Fruit fly (Drosophila melanogaster) whole organism, embryonic: Measurements from ENCODE around the gene maca.

Experiments used
- CG14667 ChIP-seq: fragments of 200-800 bp; sonication (Bioruptor generic); IDR thresholded peaks from 2 replicates; pipeline ENCODE4 v1.3.6; 2022; ENCODE audit warnings: missing biosample characterization, missing genetic modification characterization
- CG1602 ChIP-seq: fragments of 200-800 bp; sonication (Bioruptor generic); optimal IDR thresholded peaks from 3 replicates; lab custom pipeline; 2016; ENCODE audit warnings: missing biosample characterization, missing genetic modification characterization
- CG30431 ChIP-seq: fragments of 200-800 bp; sonication (Bioruptor generic); optimal IDR thresholded peaks from 2 replicates; lab custom pipeline; 2017; ENCODE audit warnings: missing biosample characterization, missing genetic modification characterization
- CG6689 ChIP-seq: fragments of 200-800 bp; sonication (Bioruptor generic); IDR thresholded peaks from 2 replicates; pipeline ENCODE4 v1.3.6; 2022; ENCODE audit warnings: missing biosample characterization, missing genetic modification characterization
- CG7556 ChIP-seq: fragments of 200-800 bp; sonication (Bioruptor generic); optimal IDR thresholded peaks from 2 replicates; lab custom pipeline; 2017; ENCODE audit warnings: missing biosample characterization, mild to moderate bottlenecking, missing genetic modification characterization
- CG7928 ChIP-seq: fragments of 200-800 bp; sonication (Bioruptor generic); optimal IDR thresholded peaks from 2 replicates; lab custom pipeline; 2017; ENCODE audit warnings: missing biosample characterization, mild to moderate bottlenecking, missing genetic modification characterization
- CG9727 ChIP-seq: fragments of 200-800 bp; sonication (Bioruptor generic); optimal IDR thresholded peaks from 3 replicates; lab custom pipeline; 2017; ENCODE audit warnings: missing biosample characterization, mild to moderate bottlenecking, missing genetic modification characterization
- Dip2 ChIP-seq: fragments of 200-800 bp; sonication (Bioruptor generic); IDR thresholded peaks from 2 replicates; pipeline ENCODE4 v1.3.6; 2022; ENCODE audit warnings: missing biosample characterization, missing genetic modification characterization
- Hmx ChIP-seq: fragments of 200-800 bp; sonication (Bioruptor generic); optimal IDR thresholded peaks from 2 replicates; lab custom pipeline; 2016; ENCODE audit warnings: missing biosample characterization, missing genetic modification characterization
- bowl ChIP-seq: fragments of 200-800 bp; sonication (Bioruptor generic); IDR thresholded peaks from 2 replicates; pipeline ENCODE4 v1.3.6; 2022; ENCODE audit warnings: missing biosample characterization, missing genetic modification characterization
- kah ChIP-seq: fragments of 200-800 bp; sonication (Bioruptor generic); optimal IDR thresholded peaks from 2 replicates; lab custom pipeline; 2018; ENCODE audit warnings: missing biosample characterization, mild to moderate bottlenecking, missing genetic modification characterization
- sd ChIP-seq: fragments of 200-800 bp; sonication (Bioruptor generic); optimal IDR thresholded peaks from 3 replicates; lab custom pipeline; 2018; ENCODE audit warnings: missing biosample characterization, mild to moderate bottlenecking, missing genetic modification characterization, moderate library complexity

Gene maca

dm6 chr3R:15540932-15541331 lies 46.5 kb downstream of the maca start:
- TF ChIP-seq bowl (GFP tag; lab: Robert Waterston, UW): no peak
- no peak for TF ChIP-seq Dip2 (GFP tag; lab: Robert Waterston, UW)
- no peak for TF ChIP-seq CG30431 (GFP tag; lab: Kevin White, UChicago)
- TF ChIP-seq CG7556 (GFP tag; lab: Kevin White, UChicago): no peak
- no peak for TF ChIP-seq CG14667 (GFP tag; lab: Robert Waterston, UW)
- no peak for TF ChIP-seq sd (tag; lab: Kevin White, UChicago)
- TF ChIP-seq, all 482 proteins: peak for 0

dm6 chr3R:15542314-15542713 lies 47.9 kb downstream of the maca start, which contains the start of gene AOX2:
AOX2 (minus strand) TSS chr3R:15542414.
- no peak for TF ChIP-seq CG9727
- no peak for TF ChIP-seq Hmx (GFP tag; lab: Kevin White, UChicago)
- no peak for TF ChIP-seq CG6689
- TF ChIP-seq CG7928 (GFP tag; lab: Kevin White, UChicago): no peak
- no peak for TF ChIP-seq kah
- TF ChIP-seq CG1602 (GFP tag; lab: Kevin White, UChicago): no peak
